Fruit fly (Drosophila melanogaster): ENCODE measurements around the gene shps.

shps gene

DNA sequence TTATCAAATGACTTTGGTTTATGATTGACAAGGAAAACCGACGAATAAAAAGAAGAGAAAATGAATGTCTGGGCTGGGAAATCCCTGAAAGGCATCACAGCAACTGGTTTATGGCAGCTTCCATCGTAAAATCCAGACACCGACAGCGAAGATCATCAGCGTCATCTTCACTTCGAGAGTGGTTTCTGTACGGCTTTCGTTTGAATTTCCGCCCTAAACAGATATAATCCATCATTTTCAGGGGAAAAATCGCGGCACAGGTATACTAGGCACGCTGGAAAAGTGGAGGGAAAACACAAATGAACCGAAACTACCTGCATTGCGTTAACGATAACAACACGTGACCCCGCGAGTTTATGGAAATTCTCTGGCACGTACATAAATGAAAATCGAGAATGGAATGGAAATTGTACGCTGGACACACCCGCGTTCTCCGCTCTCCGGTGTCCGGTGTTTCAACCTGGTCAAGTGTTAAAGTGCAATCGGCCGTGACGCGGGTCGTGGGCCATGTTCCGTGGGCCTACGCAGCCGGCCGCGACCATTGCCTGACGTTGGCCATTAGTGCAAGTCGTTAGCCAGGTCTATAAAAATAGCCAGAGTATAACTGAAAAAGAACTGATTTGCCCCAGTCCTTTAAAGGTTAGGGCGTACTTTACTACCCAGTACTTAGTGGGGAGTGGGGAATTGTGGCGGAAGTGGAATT is 18.2 kb downstream of the shps start:
- no peak for TF ChIP-seq CG4328 (GFP tag; optimal IDR thresholded peaks at IDR 0.05)
- no peak for TF ChIP-seq CG12155 (GFP tag; optimal IDR thresholded peaks at IDR 0.05)
- TF ChIP-seq CG7745 (tag; optimal IDR thresholded peaks at IDR 0.05), result peak; percentile 1
- peak in 1 of 3 experiments; percentile 90 for TF ChIP-seq Stat92E (GFP tag; optimal IDR thresholded peaks at IDR 0.05)
- TF ChIP-seq CG9817 (tag; optimal IDR thresholded peaks at IDR 0.05), result no peak
- TF ChIP-seq CG7271 (tag; optimal IDR thresholded peaks at IDR 0.05), result peak; percentile 18
- TF ChIP-seq CG15479 (GFP tag; optimal IDR thresholded peaks at IDR 0.05), result peak; percentile 87
- no peak for TF ChIP-seq Xrp1 (GFP tag; IDR thresholded peaks at IDR 0.05)
- TF ChIP-seq twi (tag; optimal IDR thresholded peaks at IDR 0.05), result peak; percentile 48
- no peak for TF ChIP-seq CG33557 (GFP tag; optimal IDR thresholded peaks at IDR 0.05)
- TF ChIP-seq CG10431 (GFP tag; optimal IDR thresholded peaks at IDR 0.05), result no peak
- no peak for TF ChIP-seq Chrac-16 (GFP tag; optimal IDR thresholded peaks at IDR 0.05)
- TF ChIP-seq C15 (GFP tag; IDR thresholded peaks at IDR 0.05), result no peak
- peak in 1 of 2 experiments; percentile 95 for TF ChIP-seq tll (GFP tag; optimal IDR thresholded peaks at IDR 0.05)
- peak; percentile 97 for TF ChIP-seq cad (GFP tag; optimal IDR thresholded peaks at IDR 0.05)
- TF ChIP-seq CG2199 (GFP tag; IDR thresholded peaks at IDR 0.05), result 0 out of 3 replicates have a peak, but pooled peaks have one; percentile 24
- peak in 1 of 2 experiments; percentile 77 for TF ChIP-seq Hr78 (GFP tag; optimal IDR thresholded peaks at IDR 0.05)
- peak; percentile 78 for TF ChIP-seq zen (tag; optimal IDR thresholded peaks at IDR 0.05)
- TF ChIP-seq kni (GFP tag; optimal IDR thresholded peaks at IDR 0.05), result peak; percentile 93

DNA sequence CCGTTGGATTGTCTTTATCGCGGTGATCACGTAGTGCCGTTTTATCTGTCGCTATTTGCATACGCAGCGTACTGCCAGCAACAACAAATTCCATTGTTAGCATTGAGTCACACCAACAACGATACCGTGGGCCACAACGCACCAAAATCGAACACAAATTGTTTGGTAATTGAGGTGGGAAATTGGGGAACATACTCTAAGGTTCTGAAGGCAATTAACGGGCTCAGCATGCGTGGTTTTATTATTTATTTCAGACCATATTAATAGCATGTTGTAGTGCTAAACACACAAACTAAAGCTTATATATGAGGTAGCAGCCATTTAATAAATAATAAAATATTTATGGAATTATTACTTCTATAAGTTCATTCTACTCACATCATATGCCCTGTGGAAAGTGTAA is 19.2 kb downstream of the shps start:
- TF ChIP-seq CG6813 (GFP tag; optimal IDR thresholded peaks at IDR 0.05) (peak; percentile 7), CG6854 (GFP tag; optimal IDR thresholded peaks at IDR 0.05) (no peak), gcm2 (GFP tag; optimal IDR thresholded peaks at IDR 0.05) (peak; percentile 22), CG31365 (tag; optimal IDR thresholded peaks at IDR 0.05) (no peak), CG10979 (tag; optimal IDR thresholded peaks at IDR 0.05) (peak; percentile 33), Hr3 (GFP tag; optimal IDR thresholded peaks at IDR 0.05) (peak; percentile 28), Pdp1 (GFP tag; optimal IDR thresholded peaks at IDR 0.05) (peak in 1 of 2 experiments; percentile 5), CG15269 (tag; optimal IDR thresholded peaks at IDR 0.05) (peak; percentile 36), CG30403 (GFP tag; optimal IDR thresholded peaks at IDR 0.05) (peak; percentile 15), CG4707 (GFP tag; optimal IDR thresholded peaks at IDR 0.05) (peak; percentile 89), CG4730 (GFP tag; IDR thresholded peaks at IDR 0.05) (no peak), lbe (GFP tag; optimal IDR thresholded peaks at IDR 0.05) (no peak), CG2875 (GFP tag; optimal IDR thresholded peaks at IDR 0.05) (peak; percentile 34), CG11723 (GFP tag; optimal IDR thresholded peaks at IDR 0.05) (peak; percentile 14), CG9437 (GFP tag; optimal IDR thresholded peaks at IDR 0.05) (peak; percentile 32), Xrp1 (GFP tag; IDR thresholded peaks at IDR 0.05) (peak; percentile 17; the same call in 1 of the 2 replicates), chinmo (GFP tag; IDR thresholded peaks at IDR 0.05; ENCODE audit: partially characterized antibody) (peak; percentile 62; the same call in 1 of the 4 replicates), CG7987 (GFP tag; optimal IDR thresholded peaks at IDR 0.05) (peak; percentile 25), CG10209 (GFP tag; optimal IDR thresholded peaks at IDR 0.05) (peak; percentile 0), CG14710 (tag; optimal IDR thresholded peaks at IDR 0.05) (peak; percentile 26), CG31441 (GFP tag; IDR thresholded peaks at IDR 0.05) (peak; percentile 58), D19A (tag; optimal IDR thresholded peaks at IDR 0.05) (peak; percentile 62), dmrt99B (tag; optimal IDR thresholded peaks at IDR 0.05) (peak; percentile 24), Asciz (GFP tag; optimal IDR thresholded peaks at IDR 0.05) (peak; percentile 54), ATbp (GFP tag; optimal IDR thresholded peaks at IDR 0.05) (peak; percentile 39), ac (GFP tag; optimal IDR thresholded peaks at IDR 0.05) (no peak), CG10462 (GFP tag; optimal IDR thresholded peaks at IDR 0.05) (no peak), lola (GFP tag; optimal IDR thresholded peaks at IDR 0.05) (peak in 1 of 3 experiments; percentile 25)

Measured in whole organism, embryonic.